Worm (Caenorhabditis elegans) whole organism, L1 larva: ENCODE data around the gene hum-8.
A peak's percentile ranks its signal among the peaks of the same experiment; 100 is the strongest.

Experiments used
- F16B12.6 ChIP-seq: fragments of 150-350 bp; optimal IDR thresholded peaks from 2 replicates; lab custom pipeline; 2014; ENCODE audit warnings: missing biosample characterization, missing genetic modification characterization
- aha-1 ChIP-seq: fragments of 150-350 bp; optimal IDR thresholded peaks from 2 replicates; lab custom pipeline; 2014; ENCODE audit warnings: missing biosample characterization, missing genetic modification characterization
- aly-2 ChIP-seq: fragments of 150-350 bp; optimal IDR thresholded peaks from 2 replicates; lab custom pipeline; 2014; ENCODE audit warnings: missing biosample characterization, missing genetic modification characterization
- ceh-8 ChIP-seq: fragments of 200-800 bp; sonication (Bioruptor generic); optimal IDR thresholded peaks from 2 replicates; lab custom pipeline; 2018; ENCODE audit warnings: mild to moderate bottlenecking, missing genetic modification characterization, moderate library complexity, missing compliant biosample characterization
- ces-1 ChIP-seq: fragments of 150-350 bp; optimal IDR thresholded peaks from 2 replicates; lab custom pipeline; 2014; ENCODE audit warnings: missing biosample characterization, missing genetic modification reagents, missing genetic modification characterization
- dpl-1 ChIP-seq, 3 experiments: fragments of 150-350 bp in 2 of 3; sonication (generic microtip) in 1 of 3; optimal IDR thresholded peaks; 2 replicates each; lab custom pipeline; 2014 to 2017; ENCODE audit warnings: missing biosample characterization in 3 of 3, missing genetic modification characterization in 3 of 3, missing genetic modification reagents in 3 of 3
- efl-1 ChIP-seq, 4 experiments: fragments of 150-350 bp; optimal IDR thresholded peaks in 3 of 4; peaks in 1 of 4; 1 replicate in 1 of 4; 2 replicates in 3 of 4; lab custom pipeline; 2014; ENCODE audit warnings: missing biosample characterization in 2 of 4, missing genetic modification characterization in 2 of 4, missing genetic modification reagents in 2 of 4
- egl-27 ChIP-seq, 2 experiments: fragments of 150-350 bp in 1 of 2; sonication (generic microtip); optimal IDR thresholded peaks; 3 replicates each; lab custom pipeline; 2017 to 2018; ENCODE audit warnings: missing biosample characterization in 2 of 2, missing genetic modification characterization in 2 of 2, missing genetic modification reagents in 2 of 2
- elt-2 ChIP-seq: sonication (generic microtip); optimal IDR thresholded peaks from 2 replicates; lab custom pipeline; 2016; ENCODE audit warnings: missing genetic modification characterization, mild to moderate bottlenecking, inconsistent platforms, missing compliant biosample characterization, missing genetic modification reagents
- elt-3 ChIP-seq, 6 experiments: fragments of 150-350 bp in 1 of 6; sonication (generic microtip); optimal IDR thresholded peaks; 2 replicates each; lab custom pipeline; 2017 to 2018; ENCODE audit warnings: missing biosample characterization in 6 of 6, missing genetic modification characterization in 6 of 6, inconsistent platforms in 1 of 6
- ets-5 ChIP-seq: fragments of 200-800 bp; sonication (Bioruptor generic); IDR thresholded peaks from 2 replicates; pipeline ENCODE4 v1.3.6; 2022; ENCODE audit warnings: missing genetic modification characterization, missing compliant biosample characterization
- fkh-10 ChIP-seq: sonication (generic microtip); optimal IDR thresholded peaks from 2 replicates; lab custom pipeline; 2017; ENCODE audit warnings: missing biosample characterization, missing genetic modification reagents, missing genetic modification characterization
- fkh-4 ChIP-seq: sonication (generic microtip); optimal IDR thresholded peaks from 2 replicates; lab custom pipeline; 2016; ENCODE audit warnings: missing compliant biosample characterization, missing genetic modification characterization, borderline replicate concordance
- hlh-17 ChIP-seq: fragments of 200-800 bp; sonication (Bioruptor generic); optimal IDR thresholded peaks from 2 replicates; lab custom pipeline; 2018; ENCODE audit warnings: missing genetic modification characterization, mild to moderate bottlenecking, missing compliant biosample characterization, moderate library complexity, borderline replicate concordance
- jun-1 ChIP-seq: fragments of 150-350 bp; optimal IDR thresholded peaks from 2 replicates; lab custom pipeline; 2014; ENCODE audit warnings: missing biosample characterization, missing genetic modification reagents, missing genetic modification characterization
- lin-15B ChIP-seq: fragments of 150-350 bp; sonication (generic microtip); optimal IDR thresholded peaks from 3 replicates; lab custom pipeline; 2014; ENCODE audit warnings: missing biosample characterization, missing genetic modification characterization
- lin-35 ChIP-seq, 2 experiments: fragments of 150-350 bp; optimal IDR thresholded peaks; 2 replicates each; lab custom pipeline; 2014; ENCODE audit warnings: missing biosample characterization in 2 of 2, missing genetic modification characterization in 2 of 2, missing genetic modification reagents in 2 of 2
- lsy-2 ChIP-seq, 2 experiments: fragments of 150-350 bp; optimal IDR thresholded peaks; 2 replicates each; lab custom pipeline; 2014; ENCODE audit warnings: missing biosample characterization in 2 of 2, missing genetic modification characterization in 2 of 2
- mef-2 ChIP-seq: fragments of 150-350 bp; optimal IDR thresholded peaks from 2 replicates; lab custom pipeline; 2014; ENCODE audit warnings: missing biosample characterization, missing genetic modification characterization
- mep-1 ChIP-seq: fragments of 150-350 bp; optimal IDR thresholded peaks from 2 replicates; lab custom pipeline; 2014; ENCODE audit warnings: missing biosample characterization, missing genetic modification characterization
- nhr-12 ChIP-seq: sonication (generic microtip); optimal IDR thresholded peaks from 2 replicates; lab custom pipeline; 2017; ENCODE audit warnings: missing biosample characterization, missing genetic modification characterization
- nhr-19 ChIP-seq: fragments of 200-800 bp; sonication (Bioruptor generic); conservative IDR thresholded peaks from 2 replicates; pipeline ENCODE4 v1.3.6; 2022; ENCODE audit warnings: missing genetic modification characterization, missing compliant biosample characterization
- nhr-28 ChIP-seq: fragments of 150-350 bp; optimal IDR thresholded peaks from 2 replicates; lab custom pipeline; 2014; ENCODE audit warnings: missing biosample characterization, missing genetic modification characterization
- nhr-47 ChIP-seq: sonication (generic microtip); optimal IDR thresholded peaks from 2 replicates; lab custom pipeline; 2016; ENCODE audit warnings: mild to moderate bottlenecking, missing genetic modification characterization, moderate library complexity, missing compliant biosample characterization
- nhr-76 ChIP-seq: sonication (generic microtip); optimal IDR thresholded peaks from 2 replicates; lab custom pipeline; 2017; ENCODE audit warnings: missing biosample characterization, missing genetic modification characterization
- nhr-84 ChIP-seq: sonication (generic microtip); optimal IDR thresholded peaks from 2 replicates; lab custom pipeline; 2017; ENCODE audit warnings: missing biosample characterization, missing genetic modification characterization
- nhr-85 ChIP-seq: sonication (generic microtip); peaks from one replicate; lab custom pipeline; 2016; ENCODE audit warnings: missing genetic modification characterization, inconsistent platforms, missing compliant biosample characterization
- sptf-1 ChIP-seq: fragments of 150-350 bp; optimal IDR thresholded peaks from 2 replicates; lab custom pipeline; 2014; ENCODE audit warnings: missing biosample characterization, missing genetic modification characterization
- swsn-7 ChIP-seq: sonication (generic microtip); optimal IDR thresholded peaks from 2 replicates; lab custom pipeline; 2016; ENCODE audit warnings: missing genetic modification characterization, missing compliant biosample characterization
- unc-30 ChIP-seq: sonication (generic microtip); optimal IDR thresholded peaks from 2 replicates; lab custom pipeline; 2017; ENCODE audit warnings: missing biosample characterization, missing genetic modification characterization
- unc-98 ChIP-seq: fragments of 200-800 bp; sonication (Bioruptor generic); IDR thresholded peaks from 2 replicates; pipeline ENCODE4 v1.3.6; 2022; ENCODE audit warnings: missing genetic modification characterization, missing compliant biosample characterization
- ztf-11 ChIP-seq, 2 experiments: sonication (generic microtip); optimal IDR thresholded peaks; 2 replicates each; lab custom pipeline; 2016 to 2017; ENCODE audit warnings: missing genetic modification characterization in 2 of 2, missing biosample characterization in 1 of 2, missing compliant biosample characterization in 1 of 2

hum-8 gene

DNA sequence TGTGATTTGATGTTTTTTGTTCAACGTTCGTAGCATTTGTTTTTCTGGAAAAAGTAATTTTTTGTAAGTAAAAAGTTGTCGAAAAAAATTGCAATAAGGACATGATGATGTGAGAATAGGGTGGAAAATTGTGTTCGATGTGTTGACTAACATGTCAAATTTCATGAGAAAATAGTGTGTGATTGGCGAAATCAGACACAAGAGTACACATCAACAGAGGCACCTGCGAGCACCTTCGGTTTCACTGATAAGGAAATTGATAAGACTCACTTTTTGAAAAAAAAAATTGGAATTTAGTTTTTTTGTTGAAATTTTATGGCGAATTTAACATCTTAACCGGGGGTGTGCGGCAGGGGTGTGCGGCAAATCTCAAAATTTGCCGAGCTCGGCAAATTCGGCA lies at the start of gene hum-8:
TSS of gene hum-8 (minus strand) at position 46 of the 400 bp plus-strand sequence.
- TF ChIP-seq efl-1 (optimal IDR thresholded peaks at IDR 0.05; lab: Kevin White, UChicago) = no peak
- peak in 1 of 2 experiments; percentile 89 for TF ChIP-seq efl-1 (GFP tag; optimal IDR thresholded peaks at IDR 0.05 in 1 of 2; lab: Kevin White, UChicago)
- TF ChIP-seq elt-2 (tag; lab: Kevin White, UChicago) = peak; percentile 58
- no peak for TF ChIP-seq aly-2 (tag; lab: Kevin White, UChicago)

DNA sequence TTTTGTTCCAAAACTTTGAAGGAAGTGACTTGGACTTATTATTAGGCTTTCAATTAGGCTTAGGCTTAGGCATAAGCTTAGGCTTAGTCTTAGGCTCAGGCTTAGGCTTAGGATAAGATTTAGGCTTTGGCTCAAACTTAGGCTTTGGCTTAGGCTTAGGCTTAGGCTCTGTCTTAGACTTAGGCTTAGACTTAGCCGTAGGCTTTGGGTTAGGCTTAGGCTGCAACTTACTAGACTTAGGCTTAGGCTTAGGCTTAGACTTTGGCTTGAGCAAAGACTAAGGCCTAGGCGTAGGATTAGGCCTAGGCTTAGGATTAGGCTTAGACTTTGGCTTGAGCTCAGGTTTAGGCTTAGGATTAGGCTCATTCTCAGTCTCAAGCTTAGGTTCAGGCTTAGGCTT lies 44.4 kb upstream of the hum-8 start:
- TF ChIP-seq mef-2 (tag; lab: Kevin White, UChicago) (no peak), lin-15B (tag; lab: Kevin White, UChicago) (no peak), hlh-17 (no peak), aha-1 (tag; lab: Kevin White, UChicago) (no peak), ets-5 (GFP tag; lab: Robert Waterston, UW) (no peak), fkh-4 (tag; lab: Kevin White, UChicago) (no peak)

DNA sequence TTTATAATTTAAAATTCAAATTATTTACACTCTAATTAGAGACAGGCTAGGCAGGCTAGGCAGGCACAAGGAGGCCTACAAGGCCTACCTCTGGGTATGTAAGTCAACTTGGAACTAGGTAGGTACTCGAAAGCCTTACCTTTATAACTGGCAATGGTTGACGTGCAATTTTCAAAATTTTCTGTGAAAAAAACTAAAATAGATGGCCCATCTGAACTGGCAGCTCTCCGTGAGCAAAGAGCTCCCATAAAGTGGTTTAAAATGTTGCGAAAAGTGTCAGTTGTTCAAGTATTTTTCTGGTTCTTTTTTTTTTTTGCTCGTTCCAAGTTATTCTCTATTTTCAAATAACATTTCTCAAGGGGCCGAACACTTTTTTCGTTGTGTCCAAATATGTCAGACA lies 43.6 kb upstream of the hum-8 start:
- TF ChIP-seq lsy-2 (tag; optimal IDR thresholded peaks at IDR 0.05; lab: Kevin White, UChicago) (no peak), nhr-84 (tag; lab: Kevin White, UChicago) (no peak), ztf-11 (tag; optimal IDR thresholded peaks at IDR 0.05; lab: Kevin White, UChicago) (no peak), egl-27 (tag; optimal IDR thresholded peaks at IDR 0.05; lab: Kevin White, UChicago) (no peak), mep-1 (tag; lab: Kevin White, UChicago) (no peak), lin-15B (tag; lab: Kevin White, UChicago) (no peak), unc-30 (tag; lab: Kevin White, UChicago) (no peak), dpl-1 (GFP tag; optimal IDR thresholded peaks at IDR 0.05; lab: Kevin White, UChicago) (no peak)
- TF ChIP-seq, all 84 proteins: peak for 0

DNA sequence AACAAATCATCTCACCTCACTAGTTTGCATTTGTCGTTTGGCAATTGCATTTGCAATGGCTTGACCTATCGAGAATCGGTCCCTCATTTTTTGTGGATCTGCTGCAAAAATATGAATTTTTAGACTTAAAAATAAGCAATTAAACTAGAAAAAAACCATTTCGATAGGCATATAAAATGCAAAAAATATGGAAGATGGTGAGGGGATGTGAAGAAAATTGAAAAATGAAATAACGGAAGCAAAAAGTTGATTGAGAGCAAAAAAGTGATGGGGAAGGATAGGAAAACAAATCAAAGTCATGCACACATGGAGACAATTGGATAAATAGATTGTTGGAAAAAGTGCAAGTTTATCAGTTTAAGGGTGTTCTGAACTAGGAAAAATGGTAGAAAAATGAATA lies 40.7 kb upstream of the hum-8 start, which contains the start of gene npr-37:
TSS of gene npr-37 (minus strand) at position 101 of the 400 bp plus-strand sequence.
- TF ChIP-seq unc-98 (GFP tag; lab: Robert Waterston, UW) (no peak), sptf-1 (tag; lab: Kevin White, UChicago) (no peak), ceh-8 (GFP tag; lab: Kevin White, UChicago) (no peak), mef-2 (tag; lab: Kevin White, UChicago) (no peak), nhr-12 (no peak), F16B12.6 (no peak), lsy-2 (tag; optimal IDR thresholded peaks at IDR 0.05; lab: Kevin White, UChicago) (no peak), swsn-7 (tag; lab: Kevin White, UChicago) (no peak), elt-3 (tag; optimal IDR thresholded peaks at IDR 0.05; lab: Kevin White, UChicago) (no peak), nhr-76 (no peak), nhr-19 (GFP tag; lab: Robert Waterston, UW) (no peak)

DNA sequence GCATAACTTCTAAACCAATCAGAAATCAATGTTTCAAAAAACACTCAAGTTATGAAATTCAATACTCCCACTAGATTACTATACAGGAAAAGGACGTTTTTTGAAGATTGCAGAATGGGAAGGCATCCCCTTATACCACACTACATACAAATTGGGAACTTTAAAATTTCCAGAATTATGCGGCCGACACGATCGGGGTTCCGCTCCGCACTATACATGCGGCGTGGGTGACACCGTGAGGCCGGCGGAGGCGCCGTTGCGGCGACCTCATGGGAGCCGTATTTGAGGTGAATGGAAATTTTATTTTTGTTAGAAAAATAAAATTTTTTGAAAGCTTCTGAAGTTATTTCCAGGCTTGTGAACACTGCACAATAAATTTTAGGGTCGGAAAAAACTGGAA lies 28.0 kb upstream of the hum-8 start:
- no peak for TF ChIP-seq nhr-28 (tag; lab: Kevin White, UChicago)
- TF ChIP-seq nhr-47 (tag; lab: Kevin White, UChicago) = no peak
- TF ChIP-seq jun-1 (tag; lab: Kevin White, UChicago) = no peak
- no peak for TF ChIP-seq fkh-10 (GFP tag; lab: Kevin White, UChicago)
- no peak for TF ChIP-seq nhr-85 (tag; lab: Kevin White, UChicago)
- TF ChIP-seq nhr-19 (GFP tag; lab: Robert Waterston, UW) = no peak
- no peak for TF ChIP-seq nhr-76

DNA sequence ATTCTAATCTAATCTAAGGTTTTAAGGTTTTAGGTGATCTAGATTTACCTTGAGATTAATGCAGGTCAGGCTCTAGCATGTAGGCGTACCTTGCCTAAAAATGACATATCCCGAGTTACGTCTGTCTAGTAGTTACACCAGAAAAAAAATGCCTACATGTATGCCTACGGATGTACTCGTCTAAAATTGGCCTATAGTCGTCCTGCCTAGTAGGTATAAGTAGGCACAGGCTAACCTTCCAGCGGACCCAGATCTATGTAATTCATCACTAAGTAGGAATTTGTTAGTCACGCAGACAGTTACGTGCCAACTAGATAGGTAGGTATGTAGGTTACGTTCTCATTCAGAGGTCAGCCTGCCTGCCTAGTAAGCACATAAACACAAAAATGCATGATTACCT lies 26.9 kb upstream of the hum-8 start:
- TF ChIP-seq ces-1 (GFP tag; lab: Kevin White, UChicago) = no peak
- TF ChIP-seq lin-35 (GFP tag; optimal IDR thresholded peaks at IDR 0.05; lab: Kevin White, UChicago) = no peak
- no peak for TF ChIP-seq efl-1 (optimal IDR thresholded peaks at IDR 0.05; lab: Kevin White, UChicago)
- TF ChIP-seq efl-1 (GFP tag; optimal IDR thresholded peaks at IDR 0.05 in 1 of 2; lab: Kevin White, UChicago) = peak in 1 of 2 experiments; percentile 9
